Worm (Caenorhabditis elegans) whole organism, late embryonic: ENCODE data around the gene Y70C5A.2.

ENCODE experiments used
- C08G9.2 ChIP-seq: sonication (generic microtip); optimal IDR thresholded peaks from 2 replicates; lab custom pipeline; 2016; ENCODE audit warnings: mild to moderate bottlenecking, missing genetic modification characterization, moderate library complexity, missing compliant biosample characterization
- F13H6.1 ChIP-seq: sonication (generic microtip); optimal IDR thresholded peaks from 2 replicates; lab custom pipeline; 2016; ENCODE audit warnings: missing genetic modification characterization, missing compliant biosample characterization
- K02D7.2 ChIP-seq: sonication (generic microtip); optimal IDR thresholded peaks from 2 replicates; lab custom pipeline; 2017; ENCODE audit warnings: mild to moderate bottlenecking, missing genetic modification characterization, missing compliant biosample characterization
- K09A11.1 ChIP-seq: sonication (generic microtip); optimal IDR thresholded peaks from 2 replicates; lab custom pipeline; 2017; ENCODE audit warnings: antibody characterized with exemption, mild to moderate bottlenecking, missing genetic modification characterization, missing compliant biosample characterization; ENCODE audit not compliant: insufficient read depth
- T23F11.4 ChIP-seq: fragments of 200-800 bp; sonication (Bioruptor generic); optimal IDR thresholded peaks from 2 replicates; lab custom pipeline; 2018; ENCODE audit warnings: mild to moderate bottlenecking, missing genetic modification characterization, missing compliant biosample characterization
- ahr-1 ChIP-seq: sonication (generic microtip); optimal IDR thresholded peaks from 2 replicates; lab custom pipeline; 2016; ENCODE audit warnings: missing genetic modification characterization, missing compliant biosample characterization
- ama-1 ChIP-seq: fragments of 150-350 bp; optimal IDR thresholded peaks from 2 replicates; lab custom pipeline; 2014
- ceh-30 ChIP-seq: fragments of 150-350 bp; optimal IDR thresholded peaks from 2 replicates; lab custom pipeline; 2014; ENCODE audit warnings: missing biosample characterization, missing genetic modification characterization
- ceh-34 ChIP-seq: sonication (generic microtip); optimal IDR thresholded peaks from 2 replicates; lab custom pipeline; 2016; ENCODE audit warnings: mild to moderate bottlenecking, missing genetic modification characterization, missing compliant biosample characterization
- ceh-48 ChIP-seq: sonication (generic microtip); optimal IDR thresholded peaks from 2 replicates; lab custom pipeline; 2016; ENCODE audit warnings: missing genetic modification characterization, inconsistent platforms, missing compliant biosample characterization
- ceh-6 ChIP-seq: fragments of 200-800 bp; sonication (Bioruptor generic); optimal IDR thresholded peaks from 2 replicates; lab custom pipeline; 2018; ENCODE audit warnings: mild to moderate bottlenecking, missing genetic modification characterization, missing compliant biosample characterization
- che-1 ChIP-seq: sonication (generic microtip); optimal IDR thresholded peaks from 2 replicates; lab custom pipeline; 2016; ENCODE audit warnings: mild to moderate bottlenecking, missing genetic modification characterization, missing compliant biosample characterization
- elt-2 ChIP-seq: sonication (generic microtip); optimal IDR thresholded peaks from 2 replicates; lab custom pipeline; 2016; ENCODE audit warnings: missing genetic modification reagents, missing genetic modification characterization, missing compliant biosample characterization
- elt-4 ChIP-seq: sonication (generic microtip); optimal IDR thresholded peaks from 2 replicates; lab custom pipeline; 2016; ENCODE audit warnings: missing genetic modification characterization, missing compliant biosample characterization
- ets-4 ChIP-seq: sonication (generic microtip); optimal IDR thresholded peaks from 2 replicates; lab custom pipeline; 2016; ENCODE audit warnings: missing genetic modification characterization, missing compliant biosample characterization
- fax-1 ChIP-seq: sonication (generic microtip); optimal IDR thresholded peaks from 2 replicates; lab custom pipeline; 2016; ENCODE audit warnings: missing genotype, missing genetic modification characterization, missing compliant biosample characterization
- hlh-13 ChIP-seq: fragments of 200-800 bp; sonication (Bioruptor generic); optimal IDR thresholded peaks from 2 replicates; lab custom pipeline; 2018; ENCODE audit warnings: mild to moderate bottlenecking, missing genetic modification characterization, missing compliant biosample characterization
- hlh-30 ChIP-seq: sonication (generic microtip); optimal IDR thresholded peaks from 2 replicates; lab custom pipeline; 2017; ENCODE audit warnings: antibody characterized with exemption, missing genetic modification characterization, missing compliant biosample characterization; ENCODE audit not compliant: insufficient read depth
- hlh-6 ChIP-seq: sonication (generic microtip); optimal IDR thresholded peaks from 2 replicates; lab custom pipeline; 2016; ENCODE audit warnings: missing genotype, missing genetic modification characterization, missing compliant biosample characterization
- hlh-8 ChIP-seq: sonication (generic microtip); optimal IDR thresholded peaks from 2 replicates; lab custom pipeline; 2016; ENCODE audit warnings: missing genotype, missing genetic modification characterization, missing compliant biosample characterization
- lin-11 ChIP-seq: fragments of 200-800 bp; sonication (Bioruptor generic); optimal IDR thresholded peaks from 2 replicates; lab custom pipeline; 2018; ENCODE audit warnings: mild to moderate bottlenecking, missing genetic modification characterization, missing compliant biosample characterization
- madf-2 ChIP-seq: sonication (generic microtip); optimal IDR thresholded peaks from 2 replicates; lab custom pipeline; 2017; ENCODE audit warnings: missing genetic modification characterization, missing compliant biosample characterization
- nhr-11 ChIP-seq: fragments of 150-350 bp; optimal IDR thresholded peaks from 2 replicates; lab custom pipeline; 2014; ENCODE audit warnings: missing biosample characterization, missing genetic modification characterization
- nhr-232 ChIP-seq: sonication (generic microtip); optimal IDR thresholded peaks from 2 replicates; lab custom pipeline; 2016; ENCODE audit warnings: missing genetic modification characterization, missing compliant biosample characterization
- npax-4 ChIP-seq: sonication (generic microtip); optimal IDR thresholded peaks from 2 replicates; lab custom pipeline; 2016; ENCODE audit warnings: missing genetic modification characterization, missing compliant biosample characterization
- pag-3 ChIP-seq: sonication (generic microtip); optimal IDR thresholded peaks from 2 replicates; lab custom pipeline; 2016; ENCODE audit warnings: missing compliant biosample characterization, missing genetic modification characterization, borderline replicate concordance
- pax-1 ChIP-seq: fragments of 150-350 bp; optimal IDR thresholded peaks from 2 replicates; lab custom pipeline; 2014; ENCODE audit warnings: missing biosample characterization, missing genetic modification characterization
- pha-2 ChIP-seq: sonication (generic microtip); optimal IDR thresholded peaks from 2 replicates; lab custom pipeline; 2017; ENCODE audit warnings: mild to moderate bottlenecking, missing genetic modification characterization, missing compliant biosample characterization
- pha-4 ChIP-seq: fragments of 150-350 bp; optimal IDR thresholded peaks from 2 replicates; lab custom pipeline; 2018; ENCODE audit warnings: missing biosample characterization, missing genetic modification reagents, missing genetic modification characterization
- pqm-1 ChIP-seq: sonication (generic microtip); optimal IDR thresholded peaks from 2 replicates; lab custom pipeline; 2016; ENCODE audit warnings: missing genetic modification characterization, missing compliant biosample characterization
- rnt-1 ChIP-seq: sonication (generic microtip); optimal IDR thresholded peaks from 2 replicates; lab custom pipeline; 2016; ENCODE audit warnings: missing genetic modification characterization, missing compliant biosample characterization
- sox-2 ChIP-seq: fragments of 200-800 bp; sonication (Bioruptor generic); IDR thresholded peaks from 2 replicates; pipeline ENCODE4 v1.3.6; 2022; ENCODE audit warnings: missing genetic modification reagents, missing genetic modification characterization, missing compliant biosample characterization
- sox-4 ChIP-seq: sonication (generic microtip); optimal IDR thresholded peaks from 2 replicates; lab custom pipeline; 2017; ENCODE audit warnings: mild to moderate bottlenecking, missing genetic modification characterization, inconsistent platforms, missing compliant biosample characterization
- syd-9 ChIP-seq: sonication (generic microtip); optimal IDR thresholded peaks from 2 replicates; lab custom pipeline; 2016; ENCODE audit warnings: mild to moderate bottlenecking, missing genetic modification characterization, moderate library complexity, missing compliant biosample characterization
- tbx-2 ChIP-seq: sonication (generic microtip); optimal IDR thresholded peaks from 2 replicates; lab custom pipeline; 2016; ENCODE audit warnings: missing genetic modification characterization, missing compliant biosample characterization
- ttx-3 ChIP-seq: sonication (generic microtip); optimal IDR thresholded peaks from 2 replicates; lab custom pipeline; 2016; ENCODE audit warnings: missing genetic modification reagents, missing genetic modification characterization, missing compliant biosample characterization
- ztf-16 ChIP-seq: sonication (generic microtip); optimal IDR thresholded peaks from 2 replicates; lab custom pipeline; 2017; ENCODE audit warnings: missing genetic modification characterization, missing compliant biosample characterization

Gene Y70C5A.2

DNA sequence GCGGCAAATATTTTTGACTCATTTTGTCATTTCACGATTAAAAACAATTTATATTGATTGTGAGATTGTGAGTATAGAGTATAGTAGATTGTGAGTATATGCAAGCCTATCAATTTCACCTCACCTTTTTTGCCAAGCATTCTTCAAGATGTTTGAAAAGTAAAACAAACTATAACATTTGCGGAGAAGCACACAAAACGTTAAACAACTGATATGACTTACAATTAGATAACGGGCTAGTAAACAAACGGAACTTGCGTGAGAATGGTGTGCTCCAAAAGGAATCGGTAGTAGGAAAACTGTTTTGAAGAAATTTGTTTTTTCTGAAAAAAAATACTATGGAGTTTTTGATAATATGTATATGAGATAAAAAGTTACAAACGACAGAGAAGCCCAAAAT lies 12.9 kb downstream of the Y70C5A.2 start:
- TF ChIP-seq fax-1 (tag; lab: Kevin White, UChicago): no peak
- TF ChIP-seq ttx-3: no peak
- TF ChIP-seq pha-2 (tag; lab: Kevin White, UChicago): no peak
- TF ChIP-seq sox-2 (GFP tag; lab: Robert Waterston, UW): no peak
- TF ChIP-seq ceh-34 (tag; lab: Kevin White, UChicago): no peak
- no peak for TF ChIP-seq T23F11.4 (GFP tag; lab: Kevin White, UChicago)
- TF ChIP-seq ztf-16 (tag; lab: Kevin White, UChicago): no peak
- no peak for TF ChIP-seq npax-4
- no peak for TF ChIP-seq nhr-232 (tag; lab: Kevin White, UChicago)
- no peak for TF ChIP-seq pax-1
- TF ChIP-seq ets-4 (tag; lab: Kevin White, UChicago): no peak
- TF ChIP-seq C08G9.2: no peak
- TF ChIP-seq sox-4 (tag; lab: Kevin White, UChicago): no peak
- no peak for TF ChIP-seq syd-9 (tag; lab: Kevin White, UChicago)

DNA sequence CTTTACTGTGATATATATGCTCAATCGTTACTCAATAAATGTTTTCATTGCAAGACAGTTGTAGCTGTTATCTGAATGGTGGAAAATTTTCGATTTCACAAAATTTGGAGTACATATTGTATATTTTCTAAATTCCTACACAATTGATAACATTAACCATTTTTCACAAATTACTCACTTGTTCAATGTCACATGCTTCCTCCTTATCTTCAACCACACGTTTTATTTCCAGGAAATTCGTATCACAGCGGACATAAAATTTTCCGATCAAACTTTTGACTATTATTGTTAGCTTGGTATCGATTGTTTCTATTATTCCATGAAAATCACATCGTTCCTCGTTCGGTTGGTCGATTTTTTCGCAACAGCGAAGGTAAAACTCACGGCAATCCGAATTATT lies 14.5 kb downstream of the Y70C5A.2 start:
- TF ChIP-seq ama-1 (no peak), syd-9 (tag; lab: Kevin White, UChicago) (no peak), ceh-30 (tag; lab: Kevin White, UChicago) (no peak), ets-4 (tag; lab: Kevin White, UChicago) (no peak), ceh-48 (no peak), madf-2 (no peak), K02D7.2 (tag; lab: Kevin White, UChicago) (no peak), F13H6.1 (tag; lab: Kevin White, UChicago) (no peak), pha-2 (tag; lab: Kevin White, UChicago) (no peak), tbx-2 (no peak)

DNA sequence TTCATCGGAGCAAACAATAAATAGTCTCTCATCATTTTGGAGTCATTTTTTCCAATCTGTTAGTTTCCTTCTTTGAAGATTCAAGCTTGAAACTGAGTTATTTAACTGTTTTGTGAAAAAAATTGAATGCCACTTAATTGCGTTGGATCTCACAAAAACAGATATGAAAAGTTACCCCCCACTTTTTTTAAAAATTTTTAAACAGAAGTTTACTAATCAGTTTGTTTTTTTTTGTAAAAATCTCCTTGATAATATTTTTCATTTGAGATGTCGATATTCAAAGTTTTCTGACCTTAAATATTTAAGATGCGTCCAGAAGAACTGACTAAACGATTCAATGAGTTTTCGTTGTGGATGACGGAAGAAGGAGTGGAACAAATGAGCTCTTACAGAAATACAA lies 16.7 kb downstream of the Y70C5A.2 start, which contains the start of gene Y32B12C.1:
Gene Y32B12C.1, plus strand, starts transcription at position 301 of the 400 bp plus-strand sequence.
- no peak for TF ChIP-seq ahr-1 (tag; lab: Kevin White, UChicago)
- TF ChIP-seq hlh-6 (tag; lab: Kevin White, UChicago): no peak
- no peak for TF ChIP-seq pha-2 (tag; lab: Kevin White, UChicago)
- TF ChIP-seq npax-4: no peak
- no peak for TF ChIP-seq nhr-11 (tag; lab: Kevin White, UChicago)
- no peak for TF ChIP-seq elt-2 (tag; lab: Kevin White, UChicago)

DNA sequence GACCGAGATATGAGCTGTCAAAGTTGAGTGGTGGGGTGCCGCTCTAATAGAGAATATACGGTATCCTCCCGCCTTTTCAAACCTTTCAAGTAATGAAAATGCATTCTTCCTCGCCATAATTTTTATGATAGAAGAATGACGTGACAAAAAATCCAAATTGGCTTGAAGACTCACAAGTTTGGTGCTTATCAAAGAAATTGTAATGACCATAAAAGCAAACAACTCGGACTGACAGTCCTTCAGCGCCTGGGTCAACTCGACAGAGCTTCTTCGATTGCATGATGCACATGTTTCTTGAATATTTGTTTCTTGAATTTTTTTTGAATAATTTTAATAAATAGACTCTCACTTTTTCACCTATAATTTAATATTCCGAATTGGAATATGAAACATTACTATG lies 17.5 kb downstream of the Y70C5A.2 start:
- TF ChIP-seq ceh-6 (GFP tag; lab: Kevin White, UChicago): no peak

DNA sequence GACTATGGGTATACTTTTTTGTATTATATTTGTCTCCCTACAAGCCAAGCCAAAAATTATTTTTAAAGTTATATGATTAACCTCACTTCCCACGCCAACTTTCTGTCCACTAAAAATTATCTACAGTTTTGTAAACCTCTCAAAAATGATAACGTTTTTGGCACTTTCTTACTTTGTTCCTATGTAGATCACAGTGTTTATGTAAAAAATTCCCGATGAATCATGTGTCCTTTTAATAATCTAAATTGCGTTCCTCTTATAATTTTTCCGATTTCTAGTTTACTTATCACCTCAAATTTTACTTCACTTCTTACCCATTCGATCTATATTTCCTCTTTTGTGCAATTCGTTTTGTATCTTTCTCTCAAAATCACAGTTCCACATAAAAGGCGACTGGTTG lies 18.7 kb downstream of the Y70C5A.2 start:
- no peak for TF ChIP-seq pax-1
- no peak for TF ChIP-seq T23F11.4 (GFP tag; lab: Kevin White, UChicago)
- no peak for TF ChIP-seq sox-4 (tag; lab: Kevin White, UChicago)
- TF ChIP-seq K09A11.1 (tag; lab: Kevin White, UChicago): no peak
- TF ChIP-seq ceh-6 (GFP tag; lab: Kevin White, UChicago): no peak
- TF ChIP-seq pqm-1 (tag; lab: Kevin White, UChicago): no peak
- TF ChIP-seq hlh-30 (tag; lab: Kevin White, UChicago): no peak
- TF ChIP-seq pha-4 (tag; lab: Kevin White, UChicago): no peak
- no peak for TF ChIP-seq hlh-13 (GFP tag; lab: Kevin White, UChicago)
- TF ChIP-seq ttx-3: no peak
- TF ChIP-seq hlh-8 (tag; lab: Kevin White, UChicago): no peak
- TF ChIP-seq elt-4: no peak
- no peak for TF ChIP-seq rnt-1

DNA sequence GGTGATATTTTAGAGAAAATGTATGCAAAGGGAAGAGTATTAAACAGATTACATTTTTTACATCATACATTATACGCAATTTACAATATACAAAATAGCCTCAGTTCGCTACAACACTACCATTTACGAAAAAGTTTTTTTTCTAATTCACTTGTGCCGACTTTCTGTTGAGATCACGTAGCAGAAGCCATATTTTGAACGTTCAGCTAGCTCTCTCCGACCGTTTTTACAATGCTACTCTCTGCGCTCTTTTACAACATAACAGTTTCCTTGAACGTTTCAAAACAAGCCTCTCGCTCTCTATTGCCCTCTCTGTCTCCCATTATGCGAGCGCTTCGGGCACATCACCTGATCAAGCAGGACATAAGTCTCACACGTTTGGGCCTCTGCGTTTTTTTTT lies 19.9 kb downstream of the Y70C5A.2 start, which contains the start of gene T03E6.8:
Gene T03E6.8, minus strand, starts transcription at position 101 of the 400 bp plus-strand sequence.
- TF ChIP-seq hlh-30 (tag; lab: Kevin White, UChicago) (no peak), nhr-11 (tag; lab: Kevin White, UChicago) (no peak), T23F11.4 (GFP tag; lab: Kevin White, UChicago) (no peak), lin-11 (tag; lab: Kevin White, UChicago) (no peak), pag-3 (tag; lab: Kevin White, UChicago) (no peak), che-1 (no peak), elt-4 (no peak)
